Worm (Caenorhabditis elegans): Measurements from ENCODE around the gene gpx-6.

Gene gpx-6

DNA sequence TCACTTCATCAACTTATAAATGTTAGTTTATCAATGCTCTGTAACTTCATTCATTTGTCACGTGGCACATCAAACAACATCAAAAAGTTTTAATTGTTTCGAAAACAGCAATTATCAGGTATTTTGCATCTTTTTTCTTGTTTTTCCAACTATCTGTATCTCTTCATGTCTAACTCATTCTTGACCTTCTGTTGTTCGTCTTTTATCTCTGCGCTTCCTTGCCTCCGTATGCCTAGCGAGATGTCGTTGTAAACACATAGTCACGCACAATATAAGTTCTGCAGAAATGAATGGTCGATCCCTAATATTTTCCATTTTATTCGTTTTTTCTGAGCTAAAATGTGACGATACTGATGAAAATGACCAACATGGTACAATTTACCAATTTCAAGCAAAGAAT lies at the start of gene gpx-6:
Gene gpx-6 (plus strand): TSS at position 257 of the 400 bp plus-strand sequence.
- TF ChIP-seq madf-2 (tag; optimal IDR thresholded peaks at IDR 0.05) (no peak), fkh-10 (GFP tag; optimal IDR thresholded peaks at IDR 0.05) (no peak), ceh-30 (tag; optimal IDR thresholded peaks at IDR 0.05) (no peak), zip-5 (tag; optimal IDR thresholded peaks at IDR 0.05) (no peak), ceh-34 (tag; optimal IDR thresholded peaks at IDR 0.05) (no peak), rnt-1 (tag; optimal IDR thresholded peaks at IDR 0.05) (no peak), pha-4 (tag; optimal IDR thresholded peaks at IDR 0.05) (no peak)

DNA sequence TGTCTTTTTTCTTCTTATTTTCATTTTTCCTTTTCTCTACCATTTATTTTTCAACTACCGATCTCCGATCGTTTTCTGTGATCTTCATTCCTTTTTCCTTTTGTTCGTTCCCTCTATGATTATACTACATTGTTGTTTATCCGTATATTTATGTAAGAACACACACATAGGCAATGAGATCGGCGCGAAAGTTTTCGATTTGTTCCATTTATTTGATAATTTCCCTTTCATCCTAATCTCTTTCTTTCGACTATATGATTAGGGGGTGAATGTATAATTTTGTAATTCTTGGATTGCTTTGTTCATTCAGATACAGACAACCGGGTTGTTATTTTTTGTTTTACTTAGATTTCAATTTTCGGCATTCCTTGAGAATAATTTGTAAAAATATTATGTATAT lies 48.4 kb upstream of the gpx-6 start:
- TF ChIP-seq ceh-31 (tag; optimal IDR thresholded peaks at IDR 0.05) (no peak), ets-4 (tag; optimal IDR thresholded peaks at IDR 0.05) (no peak), rnt-1 (tag; optimal IDR thresholded peaks at IDR 0.05) (no peak), hlh-6 (tag; optimal IDR thresholded peaks at IDR 0.05) (no peak), ztf-16 (tag; optimal IDR thresholded peaks at IDR 0.05) (no peak), sdc-2 (tag; optimal IDR thresholded peaks at IDR 0.05) (no peak), gmeb-2 (tag; optimal IDR thresholded peaks at IDR 0.05) (no peak), hlh-30 (tag; optimal IDR thresholded peaks at IDR 0.05; ENCODE audit: insufficient read depth) (no peak), ceh-14 (tag; optimal IDR thresholded peaks at IDR 0.05) (no peak)

- no peak for TF ChIP-seq pha-4 (tag; optimal IDR thresholded peaks at IDR 0.05)
- TF ChIP-seq elt-2 (tag; optimal IDR thresholded peaks at IDR 0.05), result peak; percentile 48
Measured at ce11 chrIV:8174792-8175191, 47.2 kb upstream of the gpx-6 start.

DNA sequence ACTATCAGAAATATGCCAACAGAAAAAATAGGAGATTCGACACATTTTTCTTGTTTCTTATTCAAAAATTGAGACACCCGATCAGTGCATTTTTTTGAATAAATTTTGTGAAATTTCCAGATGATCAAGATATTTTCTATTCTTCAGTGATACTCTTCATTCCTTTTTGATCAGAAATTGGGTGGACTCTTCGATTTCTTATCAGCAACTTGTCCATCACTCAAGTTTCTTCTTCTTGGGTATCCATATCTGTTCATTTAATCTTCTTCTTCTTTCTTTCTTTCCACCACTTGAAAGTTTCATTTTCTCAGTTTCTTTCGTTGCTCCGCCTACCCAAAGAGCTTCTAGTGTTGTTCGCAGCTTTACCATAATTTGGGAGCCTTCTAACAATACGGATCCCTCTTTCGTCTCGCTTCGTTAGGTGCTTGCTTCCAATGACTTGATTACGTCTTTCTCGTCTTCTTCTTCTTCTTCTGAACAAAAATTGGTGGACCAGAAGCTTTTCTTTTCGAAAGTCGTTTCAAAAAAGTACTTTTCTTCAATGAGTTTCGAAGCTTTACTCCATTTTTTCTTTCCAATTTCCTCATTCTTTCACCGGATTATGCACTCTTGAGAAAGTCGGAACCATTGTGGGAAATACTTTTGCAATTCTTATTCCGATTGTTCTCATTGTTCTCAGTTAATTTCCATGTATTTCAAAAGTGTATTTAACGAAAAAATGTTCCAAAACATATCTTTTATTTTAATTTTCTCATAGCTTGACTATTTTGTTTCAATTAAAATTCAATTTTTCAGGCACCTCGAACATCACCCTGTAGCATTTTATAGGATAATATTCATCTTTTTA lies 46.1 kb upstream of the gpx-6 start, which contains the start of gene pct-1:
Gene pct-1 (plus strand): TSS at position 797 of the 847 bp plus-strand sequence.
- TF ChIP-seq C08G9.2 (tag; optimal IDR thresholded peaks at IDR 0.05) (no peak), unc-42 (tag; optimal IDR thresholded peaks at IDR 0.05) (peak; percentile 5), ceh-31 (tag; optimal IDR thresholded peaks at IDR 0.05) (peak; percentile 11)

ce11 chrIV:8181404-8181803 lies 40.6 kb upstream of the gpx-6 start:
- TF ChIP-seq unc-42 (tag; optimal IDR thresholded peaks at IDR 0.05) (peak; percentile 81), unc-86 (tag; optimal IDR thresholded peaks at IDR 0.05) (no peak), ceh-14 (tag; optimal IDR thresholded peaks at IDR 0.05) (no peak), hlh-30 (tag; optimal IDR thresholded peaks at IDR 0.05; ENCODE audit: insufficient read depth) (no peak), pha-2 (tag; optimal IDR thresholded peaks at IDR 0.05) (no peak), fkh-10 (GFP tag; optimal IDR thresholded peaks at IDR 0.05) (peak; percentile 80), sdc-2 (tag; optimal IDR thresholded peaks at IDR 0.05) (no peak), K09A11.1 (tag; optimal IDR thresholded peaks at IDR 0.05; ENCODE audit: insufficient read depth) (no peak)

- TF ChIP-seq ets-4 (tag; optimal IDR thresholded peaks at IDR 0.05) (no peak), che-1 (tag; optimal IDR thresholded peaks at IDR 0.05) (no peak), fax-1 (tag; optimal IDR thresholded peaks at IDR 0.05) (no peak), ama-1 (optimal IDR thresholded peaks at IDR 0.05) (no peak), unc-42 (tag; optimal IDR thresholded peaks at IDR 0.05) (peak; percentile 65), ref-2 (tag; optimal IDR thresholded peaks at IDR 0.05) (peak; percentile 14), nfya-1 (tag; optimal IDR thresholded peaks at IDR 0.05) (peak; percentile 24)
Measured at ce11 chrIV:8182566-8182965, 39.4 kb upstream of the gpx-6 start.

ce11 chrIV:8183313-8183712 lies 38.7 kb upstream of the gpx-6 start:
- TF ChIP-seq pha-4 (tag; optimal IDR thresholded peaks at IDR 0.05), result no peak
- TF ChIP-seq ceh-22 (tag; optimal IDR thresholded peaks at IDR 0.05), result no peak
- TF ChIP-seq dve-1 (tag; optimal IDR thresholded peaks at IDR 0.05), result no peak
- peak; percentile 29 for TF ChIP-seq F13H6.1 (tag; optimal IDR thresholded peaks at IDR 0.05)
- no peak for TF ChIP-seq npax-4 (tag; optimal IDR thresholded peaks at IDR 0.05)
- TF ChIP-seq pha-2 (tag; optimal IDR thresholded peaks at IDR 0.05), result no peak
- TF ChIP-seq sox-4 (tag; optimal IDR thresholded peaks at IDR 0.05), result peak; percentile 37
- no peak for TF ChIP-seq fax-1 (tag; optimal IDR thresholded peaks at IDR 0.05)
- no peak for TF ChIP-seq pat-9 (tag; optimal IDR thresholded peaks at IDR 0.05)
- no peak for TF ChIP-seq sox-2 (GFP tag; IDR thresholded peaks at IDR 0.05)
- TF ChIP-seq ahr-1 (tag; optimal IDR thresholded peaks at IDR 0.05), result no peak
- TF ChIP-seq ets-4 (tag; optimal IDR thresholded peaks at IDR 0.05), result no peak
- TF ChIP-seq tbx-7 (tag; optimal IDR thresholded peaks at IDR 0.05), result no peak
- TF ChIP-seq T23F11.4 (GFP tag; optimal IDR thresholded peaks at IDR 0.05), result no peak
- no peak for TF ChIP-seq ttx-3 (tag; optimal IDR thresholded peaks at IDR 0.05)
- no peak for TF ChIP-seq nhr-11 (tag; optimal IDR thresholded peaks at IDR 0.05)
- TF ChIP-seq hlh-30 (tag; optimal IDR thresholded peaks at IDR 0.05; ENCODE audit: insufficient read depth), result no peak
- TF ChIP-seq lin-11 (tag; optimal IDR thresholded peaks at IDR 0.05), result no peak
- TF ChIP-seq ref-2 (tag; optimal IDR thresholded peaks at IDR 0.05), result peak; percentile 63
- TF ChIP-seq unc-42 (tag; optimal IDR thresholded peaks at IDR 0.05), result peak; percentile 70

Measured in whole organism, late embryonic.